Worm (Caenorhabditis elegans): Measurements from ENCODE around the gene K10H10.4.
A peak's percentile ranks its signal among the peaks of the same experiment; 100 is the strongest.

DNA sequence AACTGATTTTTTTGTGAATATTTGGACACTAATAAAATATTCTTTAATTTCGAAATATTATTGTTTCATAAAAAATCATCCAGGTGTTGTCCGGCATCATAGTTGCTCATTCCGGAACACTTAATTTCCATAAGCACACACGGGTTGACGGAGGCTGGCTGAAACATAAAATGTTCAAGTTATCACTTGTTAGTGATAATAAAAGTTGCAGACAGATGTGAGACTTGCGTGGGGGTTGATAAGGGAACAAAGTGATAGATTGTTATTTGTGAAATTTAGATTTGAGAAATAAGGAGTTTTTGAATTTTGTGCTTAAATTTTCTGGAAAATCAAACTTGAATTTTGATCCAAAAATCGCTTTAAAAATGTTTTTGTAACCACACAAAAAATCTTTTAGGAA, 9.9 kb downstream of the K10H10.4 start:
- no peak for TF ChIP-seq aly-2 (tag; optimal IDR thresholded peaks at IDR 0.05)
- no peak for TF ChIP-seq elt-3 (tag; optimal IDR thresholded peaks at IDR 0.05)
- TF ChIP-seq skn-1 (tag; optimal IDR thresholded peaks at IDR 0.05) = no peak
- TF ChIP-seq fos-1 (tag; optimal IDR thresholded peaks at IDR 0.05) = peak; percentile 69
- TF ChIP-seq lsy-2 (tag; optimal IDR thresholded peaks at IDR 0.05) = no peak
- TF ChIP-seq alr-1 (tag; optimal IDR thresholded peaks at IDR 0.05) = no peak
- TF ChIP-seq unc-62 (GFP tag; optimal IDR thresholded peaks at IDR 0.05) = no peak
- no peak for TF ChIP-seq ztf-1 (GFP tag; conservative IDR thresholded peaks at IDR 0.05)
- TF ChIP-seq zag-1 (tag; optimal IDR thresholded peaks at IDR 0.05) = no peak
- no peak for TF ChIP-seq ama-1 (optimal IDR thresholded peaks at IDR 0.05)
- no peak for TF ChIP-seq nhr-12 (tag; optimal IDR thresholded peaks at IDR 0.05)
- no peak for TF ChIP-seq nhr-11 (tag; optimal IDR thresholded peaks at IDR 0.05)
- TF ChIP-seq nhr-10 (tag; optimal IDR thresholded peaks at IDR 0.05) = no peak
- TF ChIP-seq elt-1 (tag; optimal IDR thresholded peaks at IDR 0.05) = no peak

Measured in whole organism, L2 larva.